Fruit fly (Drosophila melanogaster) whole organism, prepupa: ENCODE data around the gene CG34173.

ENCODE experiments used
- Blimp-1 ChIP-seq: fragments of 200-800 bp; sonication (Bioruptor generic); optimal IDR thresholded peaks from 3 replicates; lab custom pipeline; 2017; ENCODE audit warnings: missing biosample characterization, missing genetic modification characterization, mild to moderate bottlenecking, moderate library complexity, missing genetic modification reagents
- CG10669 ChIP-seq: fragments of 200-800 bp; sonication (Bioruptor generic); optimal IDR thresholded peaks from 3 replicates; lab custom pipeline; 2018; ENCODE audit warnings: missing biosample characterization, mild to moderate bottlenecking, missing genetic modification characterization, moderate library complexity
- CG11762 ChIP-seq: fragments of 200-800 bp; sonication (Bioruptor generic); optimal IDR thresholded peaks from 3 replicates; lab custom pipeline; 2016; ENCODE audit warnings: missing biosample characterization, missing genetic modification characterization; ENCODE audit not compliant: insufficient read depth
- CG11902 ChIP-seq: fragments of 200-800 bp; sonication (Bioruptor generic); optimal IDR thresholded peaks from 3 replicates; lab custom pipeline; 2016; ENCODE audit warnings: missing biosample characterization, missing genetic modification characterization
- CG31627 ChIP-seq: fragments of 200-800 bp; sonication (Bioruptor generic); optimal IDR thresholded peaks from 3 replicates; lab custom pipeline; 2016; ENCODE audit warnings: missing biosample characterization, missing genetic modification characterization
- CG6163 ChIP-seq: fragments of 200-800 bp; sonication (Bioruptor generic); IDR thresholded peaks from 3 replicates; pipeline ENCODE4 v1.3.6; 2022; ENCODE audit warnings: missing biosample characterization, missing genetic modification characterization
- CG6792 ChIP-seq: fragments of 200-800 bp; sonication (Bioruptor generic); optimal IDR thresholded peaks from 3 replicates; lab custom pipeline; 2016; ENCODE audit warnings: missing biosample characterization, missing genetic modification characterization
- CG6808 ChIP-seq: fragments of 200-800 bp; sonication (Bioruptor generic); optimal IDR thresholded peaks from 3 replicates; lab custom pipeline; 2017; ENCODE audit warnings: missing biosample characterization, missing genetic modification characterization, mild to moderate bottlenecking, moderate library complexity, missing genetic modification reagents
- CG7368 ChIP-seq: fragments of 200-800 bp; sonication (Bioruptor generic); optimal IDR thresholded peaks from 3 replicates; lab custom pipeline; 2016; ENCODE audit warnings: missing biosample characterization, missing genetic modification characterization
- CG8119 ChIP-seq: fragments of 200-800 bp; sonication (Bioruptor generic); IDR thresholded peaks from 3 replicates; pipeline ENCODE4 v1.3.6; 2022; ENCODE audit warnings: missing biosample characterization, missing genetic modification characterization
- Eip75B ChIP-seq: fragments of 200-800 bp; sonication (Bioruptor generic); optimal IDR thresholded peaks from 3 replicates; lab custom pipeline; 2016; ENCODE audit warnings: missing biosample characterization, missing genetic modification characterization
- Eip78C ChIP-seq: fragments of 200-800 bp; sonication (Bioruptor generic); peaks from one replicate; lab custom pipeline; 2016; ENCODE audit warnings: missing biosample characterization, missing genetic modification characterization
- Eip93F ChIP-seq: fragments of 200-800 bp; sonication (Bioruptor generic); optimal IDR thresholded peaks from 2 replicates; lab custom pipeline; 2016; ENCODE audit warnings: missing biosample characterization, mild to moderate bottlenecking, missing genetic modification characterization
- Ets21C ChIP-seq: fragments of 200-800 bp; sonication (Bioruptor generic); optimal IDR thresholded peaks from 3 replicates; lab custom pipeline; 2016; ENCODE audit warnings: missing biosample characterization, missing genetic modification characterization
- Ets96B ChIP-seq: fragments of 200-800 bp; optimal IDR thresholded peaks from 2 replicates; lab custom pipeline; 2019; ENCODE audit warnings: missing biosample characterization, mild to moderate bottlenecking, missing genetic modification characterization, moderate library complexity
- Hr39 ChIP-seq: fragments of 200-800 bp; sonication (Bioruptor generic); optimal IDR thresholded peaks from 2 replicates; lab custom pipeline; 2016; ENCODE audit warnings: missing biosample characterization, missing genetic modification characterization
- OdsH ChIP-seq: fragments of 200-800 bp; sonication (Bioruptor generic); optimal IDR thresholded peaks from 3 replicates; lab custom pipeline; 2016; ENCODE audit warnings: missing biosample characterization, missing genetic modification characterization
- Sox102F ChIP-seq: fragments of 200-800 bp; sonication (Bioruptor generic); optimal IDR thresholded peaks from 2 replicates; lab custom pipeline; 2016; ENCODE audit warnings: missing biosample characterization, mild to moderate bottlenecking, missing genetic modification characterization
- Sox14 ChIP-seq: fragments of 200-800 bp; sonication (Bioruptor generic); optimal IDR thresholded peaks from 3 replicates; lab custom pipeline; 2016; ENCODE audit warnings: missing biosample characterization, missing genetic modification characterization
- achi ChIP-seq: fragments of 200-800 bp; sonication (Bioruptor generic); optimal IDR thresholded peaks from 3 replicates; lab custom pipeline; 2016; ENCODE audit warnings: missing biosample characterization, missing genetic modification characterization
- dsx ChIP-seq: fragments of 200-800 bp; optimal IDR thresholded peaks from 3 replicates; lab custom pipeline; 2019; ENCODE audit warnings: missing biosample characterization, mild to moderate bottlenecking, missing genetic modification characterization, moderate library complexity; ENCODE audit not compliant: poor library complexity, severe bottlenecking
- eg ChIP-seq: fragments of 200-800 bp; sonication (Bioruptor generic); IDR thresholded peaks from 3 replicates; pipeline ENCODE4 v1.3.6; 2022; ENCODE audit warnings: missing biosample characterization, missing genetic modification characterization
- esn ChIP-seq: fragments of 200-800 bp; sonication (Bioruptor generic); optimal IDR thresholded peaks from 2 replicates; lab custom pipeline; 2016; ENCODE audit warnings: missing biosample characterization, mild to moderate bottlenecking, missing genetic modification characterization, moderate library complexity
- fd59A ChIP-seq: fragments of 200-800 bp; sonication (Bioruptor generic); optimal IDR thresholded peaks from 2 replicates; lab custom pipeline; 2017; ENCODE audit warnings: missing biosample characterization, mild to moderate bottlenecking, missing genetic modification characterization, missing genetic modification reagents
- fkh ChIP-seq: fragments of 200-800 bp; sonication (Bioruptor generic); optimal IDR thresholded peaks from 3 replicates; lab custom pipeline; 2017; ENCODE audit warnings: missing biosample characterization, mild to moderate bottlenecking, missing genetic modification characterization, moderate library complexity
- net ChIP-seq: fragments of 200-800 bp; sonication (Bioruptor generic); optimal IDR thresholded peaks from 3 replicates; lab custom pipeline; 2016; ENCODE audit warnings: missing biosample characterization, missing genetic modification characterization
- salr ChIP-seq, 2 experiments: fragments of 200-800 bp; sonication (Bioruptor generic); optimal IDR thresholded peaks; 3 replicates each; lab custom pipeline; 2016 to 2018; ENCODE audit warnings: missing biosample characterization in 2 of 2, missing genetic modification characterization in 2 of 2, mild to moderate bottlenecking in 1 of 2
- ss ChIP-seq, 2 experiments: fragments of 200-800 bp; sonication (Bioruptor generic); optimal IDR thresholded peaks; 2 replicates in 1 of 2; 3 replicates in 1 of 2; lab custom pipeline; 2017 to 2018; ENCODE audit warnings: mild to moderate bottlenecking in 2 of 2, missing biosample characterization in 2 of 2, missing genetic modification characterization in 2 of 2, moderate library complexity in 1 of 2
- svp ChIP-seq: fragments of 200-800 bp; sonication (Bioruptor generic); peaks from one replicate; lab custom pipeline; 2016; ENCODE audit warnings: missing biosample characterization, missing genetic modification characterization
- vri ChIP-seq: fragments of 200-800 bp; sonication (Bioruptor generic); optimal IDR thresholded peaks from 3 replicates; lab custom pipeline; 2016; ENCODE audit warnings: missing biosample characterization, mild to moderate bottlenecking, missing genetic modification characterization

CG34173 gene

dm6 chr2L:22043777-22044176 lies 10.3 kb downstream of the CG34173 start, which contains the start of gene CG31601:
Gene CG31601, minus strand, starts transcription at chr2L:22043877.
- TF ChIP-seq eg (GFP tag; lab: Robert Waterston, UW) (no peak), CG11762 (GFP tag; lab: Kevin White, UChicago) (no peak), net (GFP tag; lab: Kevin White, UChicago) (no peak), Eip75B (GFP tag; lab: Kevin White, UChicago) (no peak)
- TF ChIP-seq, all 60 proteins: peak for 0

dm6 chr2L:22037560-22037959 lies 16.5 kb downstream of the CG34173 start, which contains the start of gene Grl40a:
Gene Grl40a, plus strand, starts transcription at chr2L:22037860.
- TF ChIP-seq Hr39: no peak
- no peak for TF ChIP-seq Eip75B (GFP tag; lab: Kevin White, UChicago)
- no peak for TF ChIP-seq Ets21C (GFP tag; lab: Kevin White, UChicago)
- TF ChIP-seq net (GFP tag; lab: Kevin White, UChicago): no peak
- no peak for TF ChIP-seq CG6792 (GFP tag; lab: Kevin White, UChicago)

DNA sequence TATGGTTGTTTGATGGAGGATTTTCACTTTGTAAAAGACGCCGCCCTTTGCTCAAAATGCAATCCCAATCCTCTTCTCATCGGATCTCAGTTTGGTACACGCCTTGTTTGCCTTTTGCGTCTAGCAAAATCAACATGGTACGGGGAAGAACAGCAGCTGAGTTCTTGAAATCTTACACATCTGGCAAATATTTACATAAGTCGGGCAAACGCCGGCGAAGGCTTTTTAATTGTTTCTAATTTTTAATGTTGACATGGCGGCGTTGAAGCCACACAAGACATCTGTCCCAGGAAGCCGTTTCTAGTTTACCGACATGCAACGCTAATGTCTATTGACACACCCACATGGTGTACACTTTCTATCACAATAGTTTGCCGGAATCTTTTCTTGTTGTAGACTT lies 17.2 kb downstream of the CG34173 start:
- TF ChIP-seq ss (GFP tag; optimal IDR thresholded peaks at IDR 0.05; lab: Kevin White, UChicago) (no peak), fkh (GFP tag; lab: Kevin White, UChicago) (peak; percentile 64)

DNA sequence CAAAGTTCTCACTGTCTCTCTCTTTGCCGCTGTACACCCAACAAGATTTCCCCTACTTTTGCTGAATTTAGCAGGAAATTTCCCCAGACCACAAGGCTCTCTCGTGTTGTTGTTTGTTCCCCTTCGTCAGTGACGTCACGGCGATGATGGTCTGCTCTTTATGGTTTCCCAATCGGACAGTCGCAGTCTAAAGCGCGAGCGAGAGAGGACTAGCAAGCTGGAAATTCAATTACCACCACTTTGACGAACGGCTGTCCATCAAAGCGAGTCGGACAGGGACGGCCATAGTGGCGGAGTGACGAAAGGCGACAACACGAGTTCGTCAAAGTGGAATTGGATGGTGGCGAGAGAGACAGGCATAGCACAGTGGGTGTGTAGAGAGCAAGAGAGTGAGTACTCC lies 29.7 kb downstream of the CG34173 start:
- TF ChIP-seq svp (GFP tag; lab: Kevin White, UChicago) (peak; percentile 53), fkh (GFP tag; lab: Kevin White, UChicago) (peak; percentile 90), dsx (GFP tag; lab: Kevin White, UChicago) (no peak), CG10669 (GFP tag; lab: Kevin White, UChicago) (no peak), ss (GFP tag; optimal IDR thresholded peaks at IDR 0.05; lab: Kevin White, UChicago) (no peak), CG31627 (GFP tag; lab: Kevin White, UChicago) (no peak), Sox14 (GFP tag; lab: Kevin White, UChicago) (peak; percentile 28), fd59A (GFP tag; lab: Kevin White, UChicago) (no peak), CG7368 (no peak), Eip75B (GFP tag; lab: Kevin White, UChicago) (no peak)
- TF ChIP-seq, all 60 proteins: peak for 3

- TF ChIP-seq svp (GFP tag; lab: Kevin White, UChicago): peak; percentile 67
- TF ChIP-seq eg (GFP tag; lab: Robert Waterston, UW): peak; percentile 37; the same call in 1 of the 3 replicates
- TF ChIP-seq Eip93F: no peak
- TF ChIP-seq achi (GFP tag; lab: Kevin White, UChicago): peak; percentile 38
- peak; percentile 21 for TF ChIP-seq Blimp-1 (GFP tag; lab: Kevin White, UChicago)
- 0 out of 3 replicates have a peak, but pooled peaks have one; percentile 15 for TF ChIP-seq CG8119 (GFP tag; lab: Robert Waterston, UW)
- TF ChIP-seq CG7368: peak; percentile 25
- TF ChIP-seq CG6163 (GFP tag; lab: Robert Waterston, UW): peak; percentile 33; the same call in 2 of the 3 replicates
- TF ChIP-seq salr (GFP tag; optimal IDR thresholded peaks at IDR 0.05; lab: Kevin White, UChicago): peak in 1 of 2 experiments; percentile 32
- TF ChIP-seq fd59A (GFP tag; lab: Kevin White, UChicago): no peak
- TF ChIP-seq OdsH (GFP tag; lab: Kevin White, UChicago): no peak
- TF ChIP-seq ss (GFP tag; optimal IDR thresholded peaks at IDR 0.05; lab: Kevin White, UChicago): peak in 1 of 2 experiments; percentile 11
- peak; percentile 13 for TF ChIP-seq CG6808
- no peak for TF ChIP-seq CG6792 (GFP tag; lab: Kevin White, UChicago)
- peak; percentile 34 for TF ChIP-seq Sox102F (GFP tag; lab: Kevin White, UChicago)
- no peak for TF ChIP-seq Ets96B
- peak; percentile 79 for TF ChIP-seq Eip78C (GFP tag; lab: Kevin White, UChicago)
- TF ChIP-seq esn (GFP tag; lab: Kevin White, UChicago): peak; percentile 23
- TF ChIP-seq CG11902 (GFP tag; lab: Kevin White, UChicago): no peak
- peak; percentile 20 for TF ChIP-seq vri
Measured at dm6 chr2L:22018861-22019270, 35.2 kb downstream of the CG34173 start, which contains the start of gene tio. Gene tio, plus strand, starts transcription at chr2L:22019208.
